Worm (Caenorhabditis elegans): ENCODE measurements around the gene mboa-1.

Gene mboa-1

ce11 chrX:16030506-16030905 lies at the start of gene mboa-1:
Gene mboa-1 (plus strand): TSS chrX:16030806.
- no peak for TF ChIP-seq hif-1 (tag; optimal IDR thresholded peaks at IDR 0.05)
- no peak for TF ChIP-seq nhr-237 (tag; optimal IDR thresholded peaks at IDR 0.05)
- TF ChIP-seq dmd-9 (GFP tag; IDR thresholded peaks at IDR 0.05): no peak
- TF ChIP-seq F49E8.2 (tag; optimal IDR thresholded peaks at IDR 0.05; ENCODE audit: borderline replicate concordance): no peak
- TF ChIP-seq daf-16 (GFP tag; optimal IDR thresholded peaks at IDR 0.05): no peak
- TF ChIP-seq daf-16 (tag; optimal IDR thresholded peaks at IDR 0.05): no peak
- no peak for TF ChIP-seq unc-39 (tag; optimal IDR thresholded peaks at IDR 0.05)
- no peak for TF ChIP-seq madf-5 (GFP tag; IDR thresholded peaks at IDR 0.05)
- no peak for TF ChIP-seq ceh-28 (tag; optimal IDR thresholded peaks at IDR 0.05)
- TF ChIP-seq dve-1 (tag; optimal IDR thresholded peaks at IDR 0.05; ENCODE audit: insufficient read depth): no peak
- no peak for TF ChIP-seq dmd-8 (GFP tag; IDR thresholded peaks at IDR 0.05)
- no peak for TF ChIP-seq lin-39 (tag; optimal IDR thresholded peaks at IDR 0.05)
- no peak for TF ChIP-seq spr-1 (tag; optimal IDR thresholded peaks at IDR 0.05)
- no peak for TF ChIP-seq lim-7 (GFP tag; IDR thresholded peaks at IDR 0.05)
- TF ChIP-seq unc-62 (GFP tag; optimal IDR thresholded peaks at IDR 0.05 in 1 of 2): no peak
- no peak for TF ChIP-seq unc-62 (tag; optimal IDR thresholded peaks at IDR 0.05)
- no peak for TF ChIP-seq ceh-62 (tag; optimal IDR thresholded peaks at IDR 0.05)
- TF ChIP-seq ceh-44 (GFP tag; IDR thresholded peaks at IDR 0.05): no peak
- TF ChIP-seq duxl-1 (tag; optimal IDR thresholded peaks at IDR 0.05; ENCODE audit: poor library complexity): no peak
- no peak for TF ChIP-seq skn-1 (tag; optimal IDR thresholded peaks at IDR 0.05)

- TF ChIP-seq dve-1 (tag; optimal IDR thresholded peaks at IDR 0.05; ENCODE audit: insufficient read depth) (no peak), set-16 (GFP tag; IDR thresholded peaks at IDR 0.05) (no peak), duxl-1 (tag; optimal IDR thresholded peaks at IDR 0.05; ENCODE audit: poor library complexity) (no peak), lin-29 (GFP tag; IDR thresholded peaks at IDR 0.05) (no peak), ztf-11 (tag; optimal IDR thresholded peaks at IDR 0.05) (no peak)
These were observed 48.0 kb upstream of the mboa-1 start, which contains the start of gene C09G1.2 for ce11 chrX:15982630-15983029. Gene C09G1.2 (minus strand): TSS chrX:15982730.

- TF ChIP-seq dmd-6 (GFP tag; IDR thresholded peaks at IDR 0.05) (peak; percentile 40), vab-7 (GFP tag; IDR thresholded peaks at IDR 0.05) (no peak), F37D6.2 (tag; optimal IDR thresholded peaks at IDR 0.05) (peak; percentile 86), nhr-10 (tag; optimal IDR thresholded peaks at IDR 0.05) (no peak), F10B5.3 (tag; optimal IDR thresholded peaks at IDR 0.05) (peak; percentile 18), hmg-1.1 (GFP tag; IDR thresholded peaks at IDR 0.05) (peak; percentile 85), rbr-2 (tag; optimal IDR thresholded peaks at IDR 0.05) (peak; percentile 57), lir-3 (tag; optimal IDR thresholded peaks at IDR 0.05) (peak; percentile 12), spr-1 (tag; optimal IDR thresholded peaks at IDR 0.05) (peak; percentile 11), daf-16 (GFP tag; optimal IDR thresholded peaks at IDR 0.05) (peak in 1 of 2 experiments; percentile 60), daf-16 (tag; optimal IDR thresholded peaks at IDR 0.05) (no peak), Y105C5A.15 (GFP tag; IDR thresholded peaks at IDR 0.05) (no peak), nhr-48 (tag; optimal IDR thresholded peaks at IDR 0.05) (peak; percentile 50), lsy-2 (tag; optimal IDR thresholded peaks at IDR 0.05) (no peak), nhr-6 (tag; optimal IDR thresholded peaks at IDR 0.05) (peak; percentile 54), ceh-20 (GFP tag; IDR thresholded peaks at IDR 0.05) (0 out of 2 replicates have a peak, but pooled peaks have one; percentile 27), fkh-10 (GFP tag; optimal IDR thresholded peaks at IDR 0.05) (peak; percentile 69), T26A8.4 (GFP tag; IDR thresholded peaks at IDR 0.05) (peak; percentile 76), nhr-28 (tag; optimal IDR thresholded peaks at IDR 0.05) (peak; percentile 33), ces-1 (GFP tag; optimal IDR thresholded peaks at IDR 0.05) (peak; percentile 0), T20F7.1 (GFP tag; optimal IDR thresholded peaks at IDR 0.05) (peak; percentile 80), ztf-7 (tag; optimal IDR thresholded peaks at IDR 0.05) (peak; percentile 70), aly-2 (tag; optimal IDR thresholded peaks at IDR 0.05) (no peak), zip-2 (tag; optimal IDR thresholded peaks at IDR 0.05) (peak; percentile 73), nhr-77 (tag; optimal IDR thresholded peaks at IDR 0.05) (peak; percentile 92), aha-1 (tag) (peak; percentile 81)
These were observed 47.3 kb upstream of the mboa-1 start for ce11 chrX:15983288-15983687.
